Worm (Caenorhabditis elegans) whole organism, early embryonic: ENCODE measurements around the gene R52.6.

Source experiments
- B0310.2 ChIP-seq: sonication (generic microtip); optimal IDR thresholded peaks from 2 replicates; lab custom pipeline; 2016; ENCODE audit warnings: mild to moderate bottlenecking, missing genetic modification characterization, missing compliant biosample characterization
- F13C5.2 ChIP-seq: sonication (generic microtip); optimal IDR thresholded peaks from 2 replicates; lab custom pipeline; 2017; ENCODE audit warnings: mild to moderate bottlenecking, missing genetic modification characterization, inconsistent platforms, missing compliant biosample characterization
- ama-1 ChIP-seq: fragments of 150-350 bp; optimal IDR thresholded peaks from 2 replicates; lab custom pipeline; 2014
- ceh-13 ChIP-seq: fragments of 200-800 bp; sonication (Bioruptor generic); optimal IDR thresholded peaks from 2 replicates; lab custom pipeline; 2018; ENCODE audit warnings: mild to moderate bottlenecking, missing genetic modification characterization, missing compliant biosample characterization
- ets-7 ChIP-seq: sonication (generic microtip); optimal IDR thresholded peaks from 2 replicates; lab custom pipeline; 2016; ENCODE audit warnings: missing genotype, missing genetic modification characterization, missing compliant biosample characterization
- hmbx-1 ChIP-seq: sonication (generic microtip); optimal IDR thresholded peaks from 2 replicates; lab custom pipeline; 2016; ENCODE audit warnings: mild to moderate bottlenecking, missing genetic modification characterization, missing compliant biosample characterization
- hnd-1 ChIP-seq: sonication (generic microtip); optimal IDR thresholded peaks from 2 replicates; lab custom pipeline; 2016; ENCODE audit warnings: missing genetic modification characterization, missing compliant biosample characterization
- pes-1 ChIP-seq: fragments of 200-800 bp; sonication (Bioruptor generic); IDR thresholded peaks from 2 replicates; pipeline ENCODE4 v1.3.6; 2022; ENCODE audit warnings: missing genetic modification reagents, missing genetic modification characterization, missing compliant biosample characterization
- scrt-1 ChIP-seq: fragments of 200-800 bp; sonication (Bioruptor generic); IDR thresholded peaks from 2 replicates; pipeline ENCODE4 v1.3.6; 2022; ENCODE audit warnings: missing genetic modification characterization, missing compliant biosample characterization
- tbx-37 ChIP-seq: fragments of 200-800 bp; sonication (Bioruptor generic); conservative IDR thresholded peaks from 2 replicates; pipeline ENCODE4 v1.3.6; 2022; ENCODE audit warnings: missing genetic modification reagents, missing genetic modification characterization, missing compliant biosample characterization

DNA sequence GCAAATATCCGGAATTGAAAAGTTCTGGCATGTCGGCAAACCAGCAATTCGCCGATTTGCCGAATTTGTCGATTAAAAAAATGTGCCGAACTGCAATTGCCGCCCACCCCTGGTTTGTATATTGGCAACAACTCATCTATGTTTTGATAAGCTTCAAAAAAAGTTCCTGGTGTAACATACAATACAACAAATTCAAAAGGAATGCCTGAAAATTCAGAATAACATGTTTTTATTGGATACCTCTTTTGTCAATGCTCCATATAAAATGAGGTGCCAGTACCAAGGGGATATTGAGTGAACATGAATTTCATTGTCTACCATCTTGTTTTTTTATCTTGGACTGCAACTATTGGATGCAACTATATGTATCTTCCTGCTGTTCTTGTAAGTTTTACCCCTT is 31.6 kb downstream of the R52.6 start, which contains the start of gene T16A1.4:
- no peak for TF ChIP-seq scrt-1 (GFP tag; lab: Robert Waterston, UW)
- TF ChIP-seq F13C5.2 (tag; lab: Kevin White, UChicago) = no peak
- TF ChIP-seq ama-1 (lab: Kevin White, UChicago) = no peak
- TF ChIP-seq pes-1 (GFP tag; lab: Robert Waterston, UW) = no peak
- no peak for TF ChIP-seq B0310.2 (tag; lab: Kevin White, UChicago)
- TF ChIP-seq hmbx-1 (tag; lab: Kevin White, UChicago) = no peak
- TF ChIP-seq hnd-1 (tag; lab: Kevin White, UChicago) = no peak
- TF ChIP-seq tbx-37 (GFP tag; lab: Robert Waterston, UW) = no peak
- TF ChIP-seq ets-7 (tag; lab: Kevin White, UChicago) = no peak
- no peak for TF ChIP-seq ceh-13 (GFP tag; lab: Kevin White, UChicago)
